Worm (Caenorhabditis elegans): ENCODE measurements around the gene C49C3.9.

DNA sequence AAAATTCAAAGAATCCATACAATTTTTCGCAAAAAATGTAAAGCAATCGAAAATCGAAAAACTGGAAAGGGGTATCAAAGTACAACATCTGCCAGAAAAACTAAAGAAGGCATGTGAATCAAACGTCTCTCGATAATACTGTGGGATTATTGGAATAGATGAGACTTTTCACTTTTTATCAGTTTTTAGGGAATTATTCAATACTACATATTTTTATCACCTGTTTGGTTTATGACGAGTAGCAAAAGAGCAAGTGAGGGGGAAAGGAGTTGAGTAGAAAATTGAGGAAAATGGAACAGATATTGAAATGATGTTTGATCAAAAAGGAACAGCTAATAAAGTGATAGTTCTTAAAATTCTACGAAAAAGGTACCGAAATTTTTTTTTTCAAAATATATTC, 49.0 kb downstream of the C49C3.9 start:
- TF ChIP-seq lin-39 (tag; optimal IDR thresholded peaks at IDR 0.05) (no peak), nhr-11 (tag; optimal IDR thresholded peaks at IDR 0.05) (no peak), nhr-77 (tag; optimal IDR thresholded peaks at IDR 0.05) (no peak), mdl-1 (tag; optimal IDR thresholded peaks at IDR 0.05) (no peak), sea-2 (GFP tag; optimal IDR thresholded peaks at IDR 0.05) (no peak), ZK546.5 (tag; optimal IDR thresholded peaks at IDR 0.05) (no peak), elt-3 (tag; optimal IDR thresholded peaks at IDR 0.05) (no peak), ceh-16 (tag; optimal IDR thresholded peaks at IDR 0.05) (no peak), unc-39 (tag; optimal IDR thresholded peaks at IDR 0.05) (no peak), fkh-10 (GFP tag; optimal IDR thresholded peaks at IDR 0.05) (no peak), elt-1 (tag; optimal IDR thresholded peaks at IDR 0.05) (no peak), ama-1 (optimal IDR thresholded peaks at IDR 0.05) (no peak), unc-62 (GFP tag; optimal IDR thresholded peaks at IDR 0.05) (no peak), pha-4 (tag; optimal IDR thresholded peaks at IDR 0.05) (no peak)

All from whole organism, L3 larva.